Fruit fly (Drosophila melanogaster) whole organism, pupa: Measurements from ENCODE around the gene CG14339.
A peak's percentile ranks its signal among the peaks of the same experiment; 100 is the strongest.

Experiments
- CG10348 ChIP-seq: fragments of 200-800 bp; sonication (Bioruptor generic); IDR thresholded peaks from 2 replicates; pipeline ENCODE4 v1.3.6; 2022; ENCODE audit warnings: missing biosample characterization, missing genetic modification characterization
- CG13204 ChIP-seq: fragments of 200-800 bp; sonication (Bioruptor generic); optimal IDR thresholded peaks from 2 replicates; lab custom pipeline; 2018; ENCODE audit warnings: missing biosample characterization, mild to moderate bottlenecking, missing genetic modification characterization, moderate library complexity
- CG15710 ChIP-seq: fragments of 200-800 bp; sonication (Bioruptor generic); optimal IDR thresholded peaks from 2 replicates; lab custom pipeline; 2018; ENCODE audit warnings: missing biosample characterization, mild to moderate bottlenecking, missing genetic modification characterization, moderate library complexity
- CG17806 ChIP-seq: fragments of 200-800 bp; sonication (Bioruptor generic); optimal IDR thresholded peaks from 2 replicates; lab custom pipeline; 2018; ENCODE audit warnings: missing biosample characterization, mild to moderate bottlenecking, missing genetic modification characterization, moderate library complexity
- CG4496 ChIP-seq: fragments of 200-800 bp; sonication (Bioruptor generic); IDR thresholded peaks from 3 replicates; pipeline ENCODE4 v1.3.6; 2022; ENCODE audit warnings: missing biosample characterization, missing genetic modification characterization
- CG8159 ChIP-seq: fragments of 200-800 bp; sonication (Bioruptor generic); optimal IDR thresholded peaks from 3 replicates; lab custom pipeline; 2018; ENCODE audit warnings: missing biosample characterization, mild to moderate bottlenecking, missing genetic modification characterization, moderate library complexity
- D1 ChIP-seq: fragments of 200-800 bp; sonication (Bioruptor generic); optimal IDR thresholded peaks from 2 replicates; lab custom pipeline; 2018; ENCODE audit warnings: missing biosample characterization, mild to moderate bottlenecking, missing genetic modification characterization, moderate library complexity
- EcR ChIP-seq: fragments of 200-800 bp; sonication (Bioruptor generic); optimal IDR thresholded peaks from 3 replicates; lab custom pipeline; 2019; ENCODE audit warnings: missing biosample characterization, missing genetic modification characterization, mild to moderate bottlenecking, moderate library complexity, missing genetic modification reagents
- Snoo ChIP-seq: fragments of 200-800 bp; sonication (Bioruptor generic); optimal IDR thresholded peaks from 3 replicates; lab custom pipeline; 2017; ENCODE audit warnings: missing biosample characterization, mild to moderate bottlenecking, missing genetic modification characterization, inconsistent platforms
- gl ChIP-seq: fragments of 200-800 bp; sonication (Bioruptor generic); optimal IDR thresholded peaks from 2 replicates; lab custom pipeline; 2018; ENCODE audit warnings: missing biosample characterization, mild to moderate bottlenecking, missing genetic modification characterization

- TF ChIP-seq CG8159 (tag; lab: Kevin White, UChicago) (no peak), CG10348 (no peak), gl (tag; lab: Kevin White, UChicago) (no peak), EcR (no peak), CG17806 (tag; lab: Kevin White, UChicago) (no peak), CG4496 (GFP tag; lab: Robert Waterston, UW) (peak; percentile 54; the same call in 1 of the 3 replicates), Snoo (tag; lab: Kevin White, UChicago) (no peak), CG15710 (no peak), D1 (tag; lab: Kevin White, UChicago) (no peak), CG13204 (GFP tag; lab: Kevin White, UChicago) (no peak)
Observed at dm6 chr2L:1120206-1120902, 12.0 kb downstream of the CG14339 start.
